Worm (Caenorhabditis elegans) whole organism, L2 larva: Measurements from ENCODE around the gene emg-1.
A peak's percentile ranks its signal among the peaks of the same experiment; 100 is the strongest.

Source experiments
- C34F6.9 ChIP-seq: fragments of 150-350 bp; optimal IDR thresholded peaks from 2 replicates; lab custom pipeline; 2014; ENCODE audit warnings: missing biosample characterization, missing genetic modification characterization
- F13H6.1 ChIP-seq: sonication (generic microtip); optimal IDR thresholded peaks from 2 replicates; lab custom pipeline; 2016; ENCODE audit warnings: missing genetic modification characterization, missing compliant biosample characterization
- R02D3.7 ChIP-seq: fragments of 150-350 bp; optimal IDR thresholded peaks from 2 replicates; lab custom pipeline; 2014; ENCODE audit warnings: missing biosample characterization, missing genetic modification characterization
- Y55F3AM.14 ChIP-seq: fragments of 200-800 bp; sonication (Bioruptor generic); optimal IDR thresholded peaks from 2 replicates; lab custom pipeline; 2018; ENCODE audit warnings: mild to moderate bottlenecking, missing genetic modification characterization, missing compliant biosample characterization
- ZK546.5 ChIP-seq: sonication (generic microtip); optimal IDR thresholded peaks from 2 replicates; lab custom pipeline; 2017; ENCODE audit warnings: missing biosample characterization, missing genetic modification characterization
- alr-1 ChIP-seq: fragments of 150-350 bp; optimal IDR thresholded peaks from 2 replicates; lab custom pipeline; 2014; ENCODE audit warnings: missing biosample characterization, missing genetic modification characterization
- ama-1 ChIP-seq: fragments of 150-350 bp; optimal IDR thresholded peaks from 2 replicates; lab custom pipeline; 2018; ENCODE audit warnings: inconsistent platforms
- blmp-1 ChIP-seq: sonication (generic microtip); optimal IDR thresholded peaks from 2 replicates; lab custom pipeline; 2017; ENCODE audit warnings: missing genetic modification characterization, mild to moderate bottlenecking, missing compliant biosample characterization, antibody characterized with exemption, moderate library complexity; ENCODE audit not compliant: insufficient read depth
- ceh-16 ChIP-seq: fragments of 150-350 bp; optimal IDR thresholded peaks from 2 replicates; lab custom pipeline; 2014; ENCODE audit warnings: missing biosample characterization, missing genetic modification characterization
- ceh-82 ChIP-seq: fragments of 150-350 bp; optimal IDR thresholded peaks from 2 replicates; lab custom pipeline; 2014; ENCODE audit warnings: missing biosample characterization, missing genetic modification characterization
- crh-2 ChIP-seq: sonication (generic microtip); optimal IDR thresholded peaks from 2 replicates; lab custom pipeline; 2017; ENCODE audit warnings: missing biosample characterization, missing genetic modification characterization
- dmd-4 ChIP-seq: sonication (generic microtip); optimal IDR thresholded peaks from 2 replicates; lab custom pipeline; 2017; ENCODE audit warnings: missing biosample characterization, missing genetic modification characterization
- egl-27 ChIP-seq: sonication (generic microtip); optimal IDR thresholded peaks from 3 replicates; lab custom pipeline; 2017; ENCODE audit warnings: missing biosample characterization, missing genetic modification reagents, missing genetic modification characterization
- elt-1 ChIP-seq: fragments of 150-350 bp; optimal IDR thresholded peaks from 2 replicates; lab custom pipeline; 2014; ENCODE audit warnings: missing biosample characterization, missing genetic modification characterization
- elt-3 ChIP-seq: sonication (generic microtip); optimal IDR thresholded peaks from 2 replicates; lab custom pipeline; 2017; ENCODE audit warnings: missing biosample characterization, missing genetic modification characterization
- gmeb-1 ChIP-seq: fragments of 150-350 bp; optimal IDR thresholded peaks from 2 replicates; lab custom pipeline; 2014; ENCODE audit warnings: missing biosample characterization, missing genetic modification characterization
- lin-13 ChIP-seq: fragments of 150-350 bp; optimal IDR thresholded peaks from 2 replicates; lab custom pipeline; 2014; ENCODE audit warnings: missing biosample characterization, missing genetic modification reagents, missing genetic modification characterization
- lin-39 ChIP-seq: fragments of 150-350 bp; optimal IDR thresholded peaks from 2 replicates; lab custom pipeline; 2014; ENCODE audit warnings: missing biosample characterization, missing genetic modification reagents, missing genetic modification characterization
- lsy-2 ChIP-seq, 2 experiments: fragments of 150-350 bp in 1 of 2; sonication (generic microtip) in 1 of 2; optimal IDR thresholded peaks; 2 replicates each; lab custom pipeline; 2014 to 2017; ENCODE audit warnings: missing biosample characterization in 2 of 2, missing genetic modification characterization in 2 of 2
- mab-5 ChIP-seq: fragments of 150-350 bp; optimal IDR thresholded peaks from 2 replicates; lab custom pipeline; 2014; ENCODE audit warnings: missing biosample characterization, missing genetic modification characterization
- mbf-1 ChIP-seq: sonication (generic microtip); optimal IDR thresholded peaks from 2 replicates; lab custom pipeline; 2017; ENCODE audit warnings: missing biosample characterization, missing genetic modification characterization
- mdl-1 ChIP-seq, 2 experiments: fragments of 150-350 bp in 1 of 2; sonication (generic microtip) in 1 of 2; optimal IDR thresholded peaks; 2 replicates each; lab custom pipeline; 2017; ENCODE audit warnings: missing biosample characterization in 2 of 2, missing genetic modification characterization in 2 of 2
- nhr-10 ChIP-seq: sonication (generic microtip); optimal IDR thresholded peaks from 2 replicates; lab custom pipeline; 2017; ENCODE audit warnings: missing biosample characterization, missing genetic modification characterization
- nhr-11 ChIP-seq: fragments of 150-350 bp; optimal IDR thresholded peaks from 2 replicates; lab custom pipeline; 2014; ENCODE audit warnings: missing biosample characterization, missing genetic modification characterization
- nhr-12 ChIP-seq: fragments of 150-350 bp; optimal IDR thresholded peaks from 2 replicates; lab custom pipeline; 2014; ENCODE audit warnings: missing biosample characterization, missing genetic modification characterization
- nhr-129 ChIP-seq: fragments of 150-350 bp; optimal IDR thresholded peaks from 2 replicates; lab custom pipeline; 2014; ENCODE audit warnings: missing biosample characterization, missing genetic modification characterization
- nhr-21 ChIP-seq: fragments of 150-350 bp; optimal IDR thresholded peaks from 2 replicates; lab custom pipeline; 2014; ENCODE audit warnings: missing biosample characterization, missing genetic modification characterization
- nhr-23 ChIP-seq: fragments of 150-350 bp; optimal IDR thresholded peaks from 2 replicates; lab custom pipeline; 2014; ENCODE audit warnings: missing biosample characterization, missing genetic modification reagents, missing genetic modification characterization
- nhr-237 ChIP-seq: fragments of 150-350 bp; optimal IDR thresholded peaks from 2 replicates; lab custom pipeline; 2014; ENCODE audit warnings: missing biosample characterization, missing genetic modification characterization
- nhr-25 ChIP-seq: fragments of 150-350 bp; sonication (generic microtip); optimal IDR thresholded peaks from 3 replicates; lab custom pipeline; 2014; ENCODE audit warnings: missing biosample characterization, missing genetic modification characterization
- nhr-6 ChIP-seq: fragments of 150-350 bp; optimal IDR thresholded peaks from 2 replicates; lab custom pipeline; 2014; ENCODE audit warnings: missing biosample characterization, missing genetic modification characterization
- nhr-77 ChIP-seq: fragments of 150-350 bp; optimal IDR thresholded peaks from 2 replicates; lab custom pipeline; 2014; ENCODE audit warnings: missing biosample characterization, missing genetic modification characterization
- peb-1 ChIP-seq: fragments of 150-350 bp; optimal IDR thresholded peaks from 2 replicates; lab custom pipeline; 2014; ENCODE audit warnings: missing biosample characterization, missing genetic modification characterization
- sem-4 ChIP-seq: fragments of 150-350 bp; optimal IDR thresholded peaks from 2 replicates; lab custom pipeline; 2014; ENCODE audit warnings: missing biosample characterization, missing genetic modification reagents, missing genetic modification characterization
- sma-3 ChIP-seq: sonication (generic microtip); optimal IDR thresholded peaks from 2 replicates; lab custom pipeline; 2016; ENCODE audit warnings: missing genetic modification reagents, missing genetic modification characterization, missing compliant biosample characterization
- sma-9 ChIP-seq, 2 experiments: fragments of 150-350 bp in 1 of 2; sonication (generic microtip) in 1 of 2; optimal IDR thresholded peaks; 2 replicates each; lab custom pipeline; 2014 to 2016; ENCODE audit warnings: missing genetic modification characterization in 2 of 2, mild to moderate bottlenecking in 1 of 2, missing biosample characterization in 1 of 2, missing compliant biosample characterization in 1 of 2, missing genetic modification reagents in 1 of 2, moderate library complexity in 1 of 2
- snpc-4 ChIP-seq: fragments of 150-350 bp; optimal IDR thresholded peaks from 2 replicates; lab custom pipeline; 2014; ENCODE audit warnings: missing biosample characterization, missing genetic modification characterization
- unc-55 ChIP-seq: fragments of 150-350 bp; sonication (generic microtip); optimal IDR thresholded peaks from 3 replicates; lab custom pipeline; 2014; ENCODE audit warnings: missing biosample characterization, missing genetic modification reagents, missing genetic modification characterization
- unc-62 ChIP-seq: fragments of 150-350 bp; optimal IDR thresholded peaks from 2 replicates; lab custom pipeline; 2014; ENCODE audit warnings: missing biosample characterization, missing genetic modification reagents, missing genetic modification characterization
- zag-1 ChIP-seq: fragments of 150-350 bp; optimal IDR thresholded peaks from 2 replicates; lab custom pipeline; 2014; ENCODE audit warnings: missing biosample characterization, missing genetic modification characterization
- ztf-1 ChIP-seq: fragments of 200-800 bp; sonication (Bioruptor generic); conservative IDR thresholded peaks from 2 replicates; pipeline ENCODE4 v1.3.6; 2022; ENCODE audit warnings: missing genetic modification characterization, missing compliant biosample characterization
- ztf-4 ChIP-seq: fragments of 150-350 bp; optimal IDR thresholded peaks from 2 replicates; lab custom pipeline; 2014; ENCODE audit warnings: missing biosample characterization, missing genetic modification characterization

Gene emg-1

DNA sequence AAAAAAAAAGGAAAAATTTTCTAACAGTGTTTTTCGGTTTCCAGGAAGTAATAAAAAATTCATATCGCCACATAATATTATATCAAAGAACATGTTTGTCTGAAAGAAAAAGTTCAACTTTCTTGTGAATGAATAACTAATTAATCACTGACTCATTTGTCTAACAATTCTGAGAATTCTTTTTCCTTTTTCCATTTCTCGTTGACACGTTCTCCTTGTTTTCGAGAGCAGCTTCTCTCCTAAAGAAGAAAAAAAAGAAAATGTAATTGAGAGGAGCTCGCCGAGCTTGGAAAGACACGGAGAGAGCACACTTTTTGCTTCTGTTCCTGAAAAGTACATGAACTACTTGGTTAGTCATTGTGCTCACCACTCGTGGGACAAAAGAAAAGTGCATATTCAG, 41.2 kb upstream of the emg-1 start:
- TF ChIP-seq nhr-11 (no peak), nhr-77 (tag; lab: Kevin White, UChicago) (no peak), nhr-12 (no peak), sma-9 (GFP tag; optimal IDR thresholded peaks at IDR 0.05; lab: Kevin White, UChicago) (no peak), sma-9 (tag; optimal IDR thresholded peaks at IDR 0.05; lab: Kevin White, UChicago) (no peak), nhr-6 (tag; lab: Kevin White, UChicago) (no peak), elt-1 (tag; lab: Kevin White, UChicago) (no peak), ama-1 (no peak), nhr-129 (tag; lab: Kevin White, UChicago) (no peak), peb-1 (no peak), Y55F3AM.14 (GFP tag; lab: Kevin White, UChicago) (no peak), zag-1 (no peak), snpc-4 (tag; lab: Kevin White, UChicago) (no peak), lsy-2 (tag; optimal IDR thresholded peaks at IDR 0.05; lab: Kevin White, UChicago) (peak in 1 of 2 experiments; percentile 24), elt-3 (tag; lab: Kevin White, UChicago) (no peak), lin-13 (peak; percentile 7), lin-39 (tag; lab: Kevin White, UChicago) (no peak), nhr-25 (no peak), nhr-237 (tag; lab: Kevin White, UChicago) (no peak), unc-55 (peak; percentile 62), dmd-4 (tag; lab: Kevin White, UChicago) (no peak), blmp-1 (no peak), ZK546.5 (tag; lab: Kevin White, UChicago) (no peak), ceh-82 (tag; lab: Kevin White, UChicago) (no peak), ceh-16 (tag; lab: Kevin White, UChicago) (no peak), C34F6.9 (tag; lab: Kevin White, UChicago) (peak; percentile 75), R02D3.7 (no peak), crh-2 (tag; lab: Kevin White, UChicago) (peak; percentile 29), mbf-1 (no peak), mdl-1 (tag; optimal IDR thresholded peaks at IDR 0.05; lab: Kevin White, UChicago) (no peak), gmeb-1 (tag; lab: Kevin White, UChicago) (no peak), nhr-10 (no peak), unc-62 (no peak), ztf-4 (tag; lab: Kevin White, UChicago) (no peak), sem-4 (no peak), ztf-1 (GFP tag; lab: Robert Waterston, UW) (no peak), sma-3 (GFP tag; lab: Kevin White, UChicago) (no peak), nhr-21 (no peak)

DNA sequence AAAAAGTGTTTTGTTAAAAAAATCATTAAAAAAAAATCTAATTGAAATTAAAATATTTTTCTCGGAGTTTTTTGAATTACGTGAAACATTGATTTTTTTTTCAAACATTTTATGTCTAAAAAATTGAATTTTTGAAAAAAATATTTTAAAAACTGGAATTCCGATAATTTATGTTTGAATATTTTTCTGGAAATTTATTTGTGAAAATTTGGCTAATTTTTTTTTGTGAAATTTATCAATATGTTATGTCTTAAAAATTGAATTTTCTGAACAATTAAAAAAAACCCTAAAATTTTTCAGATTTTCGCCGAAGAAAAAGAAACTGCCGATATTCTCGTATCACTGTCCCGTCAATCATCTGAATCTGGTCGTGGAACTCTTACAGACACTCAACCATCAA, 37.0 kb upstream of the emg-1 start, which contains the start of gene Y39A1A.24:
Gene Y39A1A.24 (plus strand): TSS at position 301 of the 400 bp plus-strand sequence.
- TF ChIP-seq Y55F3AM.14 (GFP tag; lab: Kevin White, UChicago) (no peak), unc-62 (no peak), egl-27 (tag; lab: Kevin White, UChicago) (no peak), nhr-77 (tag; lab: Kevin White, UChicago) (no peak), sem-4 (no peak)

DNA sequence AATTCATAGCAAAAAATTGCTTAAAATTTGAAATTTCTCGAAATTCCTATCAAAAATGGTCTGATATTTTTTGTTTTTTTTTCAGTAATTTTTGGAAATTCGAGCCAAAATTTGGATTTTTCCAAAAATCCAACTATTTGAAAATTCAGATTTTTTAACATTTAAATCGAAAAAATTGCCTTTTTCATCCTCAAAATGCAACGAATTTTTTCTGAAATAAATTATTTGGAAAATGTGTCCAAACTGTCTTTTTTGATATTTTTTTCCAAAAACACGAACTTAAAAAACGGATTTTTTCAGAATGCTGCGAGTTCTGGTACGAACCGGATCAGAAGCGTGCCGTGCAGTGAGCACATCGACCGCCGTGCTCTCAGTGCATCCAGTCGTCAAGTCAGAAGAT, 34.2 kb upstream of the emg-1 start, which contains the start of gene mrpl-22:
Gene mrpl-22 (plus strand): TSS at position 301 of the 400 bp plus-strand sequence.
- TF ChIP-seq unc-55 (no peak), nhr-129 (tag; lab: Kevin White, UChicago) (no peak), sma-9 (GFP tag; optimal IDR thresholded peaks at IDR 0.05; lab: Kevin White, UChicago) (no peak), sma-9 (tag; optimal IDR thresholded peaks at IDR 0.05; lab: Kevin White, UChicago) (no peak), dmd-4 (tag; lab: Kevin White, UChicago) (no peak), alr-1 (tag; lab: Kevin White, UChicago) (no peak), F13H6.1 (no peak), mbf-1 (no peak), peb-1 (no peak), mab-5 (no peak), zag-1 (no peak), nhr-21 (no peak), nhr-23 (tag; lab: Kevin White, UChicago) (no peak), elt-3 (tag; lab: Kevin White, UChicago) (no peak), nhr-237 (tag; lab: Kevin White, UChicago) (no peak), ceh-82 (tag; lab: Kevin White, UChicago) (no peak), nhr-6 (tag; lab: Kevin White, UChicago) (no peak), sem-4 (no peak), elt-1 (tag; lab: Kevin White, UChicago) (no peak), ZK546.5 (tag; lab: Kevin White, UChicago) (no peak)
